Fruit fly (Drosophila melanogaster): Measurements from ENCODE around the gene CG3457.

Gene CG3457

DNA sequence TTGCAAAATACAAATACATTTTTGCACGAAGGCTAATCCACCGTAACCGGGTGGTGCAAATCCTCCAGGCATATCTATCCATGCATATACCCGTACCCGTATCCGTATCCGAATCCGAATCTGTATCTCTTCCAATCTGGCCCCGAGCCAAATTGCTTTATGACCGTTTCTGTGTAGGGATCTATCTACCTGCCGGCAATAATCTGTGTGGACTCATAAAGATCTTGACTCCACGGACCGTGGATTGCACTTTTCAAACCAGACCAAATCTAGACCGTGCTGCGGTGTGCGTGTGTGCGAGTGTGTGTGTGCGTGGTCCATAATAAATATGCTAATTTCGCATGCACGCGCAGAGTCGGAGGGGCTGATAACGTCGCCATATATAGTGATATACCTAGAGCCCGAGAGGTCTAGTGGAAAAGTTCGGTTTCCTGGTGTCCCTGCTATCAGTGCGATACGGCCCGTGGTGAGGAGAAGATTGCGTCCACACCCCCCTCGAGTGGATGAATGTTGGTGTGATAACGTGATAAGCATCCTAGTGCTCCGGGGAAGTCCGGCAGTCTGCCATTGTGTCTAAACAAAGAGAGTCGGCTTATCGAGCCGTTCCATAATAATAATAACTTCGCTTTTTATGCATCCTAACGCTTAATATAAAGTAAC, 45.2 kb upstream of the CG3457 start:
- TF ChIP-seq toe (GFP tag; optimal IDR thresholded peaks at IDR 0.05): no peak
- no peak for TF ChIP-seq Hr96 (GFP tag; optimal IDR thresholded peaks at IDR 0.05)
- TF ChIP-seq Mnt (GFP tag; optimal IDR thresholded peaks at IDR 0.05): peak; percentile 73
- TF ChIP-seq Clk (GFP tag; optimal IDR thresholded peaks at IDR 0.05): no peak
- no peak for TF ChIP-seq CG5204 (GFP tag; optimal IDR thresholded peaks at IDR 0.05)

DNA sequence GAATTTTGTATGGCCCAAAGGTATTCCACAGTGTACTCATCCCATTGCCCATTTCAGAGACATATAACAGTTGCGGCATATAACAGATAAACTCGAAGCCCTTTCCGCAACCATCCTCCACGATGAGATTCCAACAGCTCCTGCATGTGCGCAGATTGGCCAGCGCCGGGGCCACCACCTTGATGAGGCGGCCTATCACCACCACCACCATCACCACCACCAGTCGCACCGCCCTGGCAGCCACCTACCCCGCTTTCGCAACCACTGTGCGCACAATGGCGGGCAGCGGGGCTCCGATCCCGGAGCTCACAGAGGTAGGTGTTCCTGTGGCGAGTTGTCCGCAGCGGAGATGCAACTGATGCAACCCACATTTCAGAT, 44.7 kb upstream of the CG3457 start:
- TF ChIP-seq tj (GFP tag; optimal IDR thresholded peaks at IDR 0.05): no peak

DNA sequence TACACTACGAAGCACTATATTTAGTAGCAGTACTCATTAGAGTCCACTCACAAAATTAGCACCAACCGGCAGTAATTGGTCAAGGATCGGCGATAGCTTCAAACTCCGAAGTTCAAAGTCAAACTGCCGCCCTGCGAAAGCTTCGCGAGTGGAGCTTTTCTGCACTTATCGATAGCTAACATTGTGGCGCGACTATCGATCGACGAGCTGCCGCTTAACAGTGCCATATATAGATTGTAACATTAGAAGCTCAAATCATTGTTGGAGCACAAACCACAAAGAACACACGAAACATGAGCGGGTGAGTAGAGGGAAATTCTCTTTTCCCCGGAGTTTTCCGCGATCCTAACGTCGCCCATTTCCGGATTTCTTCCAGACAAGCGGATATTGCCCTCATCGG, 42.5 kb upstream of the CG3457 start, which contains the start of gene Pgd:
TSS of gene Pgd (plus strand) at position 23 of the 400 bp plus-strand sequence.
- TF ChIP-seq Mnt (GFP tag; optimal IDR thresholded peaks at IDR 0.05): no peak
- TF ChIP-seq toe (GFP tag; optimal IDR thresholded peaks at IDR 0.05): no peak
- no peak for TF ChIP-seq CG1620 (GFP tag; optimal IDR thresholded peaks at IDR 0.05)
- TF ChIP-seq pad (GFP tag; optimal IDR thresholded peaks at IDR 0.05): no peak
- TF ChIP-seq cic (GFP tag; optimal IDR thresholded peaks at IDR 0.05): peak; percentile 16
- TF ChIP-seq ovo (GFP tag; optimal IDR thresholded peaks at IDR 0.05): peak; percentile 24
- TF ChIP-seq kay (GFP tag; ENCODE audit: borderline replicate concordance): peak; percentile 21
- peak; percentile 19 for TF ChIP-seq Hr96 (GFP tag; optimal IDR thresholded peaks at IDR 0.05)
- no peak for TF ChIP-seq Clk (GFP tag; optimal IDR thresholded peaks at IDR 0.05)
- no peak for TF ChIP-seq cnc (optimal IDR thresholded peaks at IDR 0.05)
- peak; percentile 75 for TF ChIP-seq CG12768 (GFP tag; optimal IDR thresholded peaks at IDR 0.05)
- peak; percentile 4 for TF ChIP-seq Crg-1 (GFP tag; optimal IDR thresholded peaks at IDR 0.05)
- peak; percentile 49 for TF ChIP-seq CG14711 (tag; optimal IDR thresholded peaks at IDR 0.05)
- no peak for TF ChIP-seq tj (GFP tag; optimal IDR thresholded peaks at IDR 0.05)
- TF ChIP-seq bab1 (GFP tag; optimal IDR thresholded peaks at IDR 0.05): peak; percentile 79

DNA sequence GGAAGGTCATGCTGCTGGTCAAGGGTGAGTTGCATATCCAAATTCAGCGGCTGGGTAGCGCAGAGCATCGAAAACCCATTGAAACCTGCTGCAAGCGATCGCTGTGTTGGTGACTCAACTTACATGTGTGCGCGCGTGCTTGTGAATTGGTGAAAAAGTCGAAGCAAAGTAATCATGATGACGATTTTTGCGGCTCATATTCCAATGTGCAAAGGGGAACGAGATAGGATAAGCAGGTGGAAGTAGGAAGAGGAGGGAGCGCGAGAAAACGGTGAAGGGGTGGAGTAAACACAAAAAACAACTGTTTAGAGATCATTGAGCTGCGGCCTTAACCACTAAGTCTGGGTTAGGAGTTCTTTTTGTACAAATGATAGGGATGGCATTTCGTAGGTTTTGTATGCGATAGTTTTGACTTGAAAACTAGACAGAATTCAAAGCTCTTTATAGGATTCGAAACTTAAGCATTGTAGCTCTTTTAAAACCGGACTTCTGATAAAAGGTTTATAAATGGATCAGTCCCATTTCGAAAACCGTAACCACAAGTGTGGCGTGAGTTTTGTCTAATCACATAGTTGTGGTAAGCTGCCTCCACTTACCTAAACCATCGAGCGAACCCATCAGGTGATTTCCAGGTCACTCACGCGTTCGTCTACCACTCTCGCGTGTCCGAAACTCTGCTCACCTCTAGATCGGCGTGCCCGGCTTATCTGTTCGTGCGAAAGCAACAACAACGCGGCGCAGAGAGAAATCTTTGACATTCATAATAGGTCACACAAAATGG, 41.7 kb upstream of the CG3457 start:
- peak; percentile 38 for TF ChIP-seq tj (GFP tag; optimal IDR thresholded peaks at IDR 0.05)
- peak; percentile 59 for TF ChIP-seq Mnt (GFP tag; optimal IDR thresholded peaks at IDR 0.05)
- TF ChIP-seq CG11617 (GFP tag; optimal IDR thresholded peaks at IDR 0.05): peak; percentile 78
- TF ChIP-seq kay (GFP tag; ENCODE audit: borderline replicate concordance): peak; percentile 80
- peak; percentile 77 for TF ChIP-seq CG1620 (GFP tag; optimal IDR thresholded peaks at IDR 0.05)
- TF ChIP-seq Crg-1 (GFP tag; optimal IDR thresholded peaks at IDR 0.05): peak; percentile 68
- TF ChIP-seq CG5204 (GFP tag; optimal IDR thresholded peaks at IDR 0.05): peak; percentile 61
- TF ChIP-seq CG7045 (GFP tag; optimal IDR thresholded peaks at IDR 0.05): peak; percentile 1
- peak; percentile 39 for TF ChIP-seq toe (GFP tag; optimal IDR thresholded peaks at IDR 0.05)
- peak; percentile 69 for TF ChIP-seq CG7101 (tag; optimal IDR thresholded peaks at IDR 0.05)
- TF ChIP-seq pad (GFP tag; optimal IDR thresholded peaks at IDR 0.05): peak; percentile 94
- TF ChIP-seq cnc (optimal IDR thresholded peaks at IDR 0.05): no peak
- no peak for TF ChIP-seq cic (GFP tag; optimal IDR thresholded peaks at IDR 0.05)
- peak; percentile 79 for TF ChIP-seq bab1 (GFP tag; optimal IDR thresholded peaks at IDR 0.05)
- no peak for TF ChIP-seq CG33017 (tag; optimal IDR thresholded peaks at IDR 0.05)
- TF ChIP-seq CG12768 (GFP tag; optimal IDR thresholded peaks at IDR 0.05): peak; percentile 5
- TF ChIP-seq CG14711 (tag; optimal IDR thresholded peaks at IDR 0.05): no peak
- peak; percentile 32 for TF ChIP-seq ovo (GFP tag; optimal IDR thresholded peaks at IDR 0.05)
- TF ChIP-seq Clk (GFP tag; optimal IDR thresholded peaks at IDR 0.05): no peak
- no peak for TF ChIP-seq Hr96 (GFP tag; optimal IDR thresholded peaks at IDR 0.05)

DNA sequence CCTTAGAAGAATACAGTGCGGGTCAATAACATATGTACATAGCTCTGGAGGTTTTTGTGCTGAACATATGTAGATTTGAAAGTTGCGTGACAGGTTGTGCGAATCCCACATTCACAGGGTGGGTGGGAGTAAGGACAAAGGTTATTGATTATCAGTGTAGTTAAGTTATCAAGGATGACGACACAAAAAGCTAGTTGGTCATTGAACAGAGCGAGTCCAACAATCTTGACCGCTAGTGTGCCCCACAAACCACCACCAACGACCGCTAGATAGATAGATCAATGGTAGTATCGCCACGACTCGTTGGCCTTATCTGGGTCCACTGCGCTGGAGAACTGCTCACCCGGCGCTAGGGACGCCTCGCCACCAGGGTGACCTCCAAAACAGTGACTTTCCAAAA, 41.0 kb upstream of the CG3457 start:
- peak; percentile 45 for TF ChIP-seq cic (GFP tag; optimal IDR thresholded peaks at IDR 0.05)
- TF ChIP-seq cnc (optimal IDR thresholded peaks at IDR 0.05): no peak
- TF ChIP-seq kay (GFP tag; ENCODE audit: borderline replicate concordance): no peak
- TF ChIP-seq CG5204 (GFP tag; optimal IDR thresholded peaks at IDR 0.05): no peak

DNA sequence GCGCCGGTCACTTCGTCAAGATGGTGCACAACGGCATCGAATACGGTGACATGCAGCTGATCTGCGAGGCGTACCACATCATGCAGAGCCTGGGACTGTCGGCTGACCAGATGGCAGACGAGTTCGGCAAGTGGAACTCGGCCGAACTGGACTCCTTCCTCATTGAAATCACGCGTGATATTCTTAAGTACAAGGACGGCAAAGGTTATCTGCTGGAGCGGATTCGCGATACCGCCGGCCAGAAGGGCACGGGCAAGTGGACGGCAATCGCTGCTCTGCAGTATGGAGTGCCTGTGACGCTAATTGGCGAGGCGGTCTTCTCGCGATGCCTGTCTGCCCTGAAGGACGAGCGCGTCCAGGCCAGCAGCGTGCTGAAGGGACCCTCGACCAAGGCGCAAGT, 40.1 kb upstream of the CG3457 start:
- TF ChIP-seq CG14711 (tag; optimal IDR thresholded peaks at IDR 0.05) (no peak), CG11617 (GFP tag; optimal IDR thresholded peaks at IDR 0.05) (no peak), CG33017 (tag; optimal IDR thresholded peaks at IDR 0.05) (no peak), Clk (GFP tag; optimal IDR thresholded peaks at IDR 0.05) (no peak), cnc (optimal IDR thresholded peaks at IDR 0.05) (no peak), Hr96 (GFP tag; optimal IDR thresholded peaks at IDR 0.05) (no peak), Crg-1 (GFP tag; optimal IDR thresholded peaks at IDR 0.05) (no peak), ovo (GFP tag; optimal IDR thresholded peaks at IDR 0.05) (no peak), CG7045 (GFP tag; optimal IDR thresholded peaks at IDR 0.05) (no peak)

DNA sequence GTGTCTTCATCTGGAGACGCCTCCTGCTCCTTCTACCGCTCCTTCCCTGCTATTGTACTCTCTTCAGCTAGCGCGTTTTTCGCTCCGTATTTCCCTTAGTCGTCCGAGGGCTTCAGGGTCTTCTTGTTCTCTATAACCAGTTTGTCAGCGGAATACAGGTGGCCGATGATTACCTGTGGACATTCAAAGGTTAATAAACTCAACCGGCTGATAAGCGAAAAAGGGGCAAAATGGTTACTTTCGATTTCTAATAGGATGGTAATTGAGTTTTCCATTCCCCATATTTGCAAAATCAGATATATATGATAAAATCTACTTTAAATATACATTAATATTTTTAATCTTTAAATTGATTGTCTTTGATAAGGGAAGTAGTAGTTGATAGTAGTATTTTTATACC, 38.9 kb upstream of the CG3457 start:
- TF ChIP-seq Clk (GFP tag; optimal IDR thresholded peaks at IDR 0.05): no peak
- TF ChIP-seq tj (GFP tag; optimal IDR thresholded peaks at IDR 0.05): no peak
- no peak for TF ChIP-seq cic (GFP tag; optimal IDR thresholded peaks at IDR 0.05)
- no peak for TF ChIP-seq CG12768 (GFP tag; optimal IDR thresholded peaks at IDR 0.05)
- no peak for TF ChIP-seq pad (GFP tag; optimal IDR thresholded peaks at IDR 0.05)
- TF ChIP-seq Crg-1 (GFP tag; optimal IDR thresholded peaks at IDR 0.05): no peak
- no peak for TF ChIP-seq ovo (GFP tag; optimal IDR thresholded peaks at IDR 0.05)
- TF ChIP-seq CG1620 (GFP tag; optimal IDR thresholded peaks at IDR 0.05): no peak
- TF ChIP-seq toe (GFP tag; optimal IDR thresholded peaks at IDR 0.05): no peak
- no peak for TF ChIP-seq Mnt (GFP tag; optimal IDR thresholded peaks at IDR 0.05)
- TF ChIP-seq cnc (optimal IDR thresholded peaks at IDR 0.05): no peak
- no peak for TF ChIP-seq CG33017 (tag; optimal IDR thresholded peaks at IDR 0.05)
- TF ChIP-seq CG5204 (GFP tag; optimal IDR thresholded peaks at IDR 0.05): no peak
- no peak for TF ChIP-seq bab1 (GFP tag; optimal IDR thresholded peaks at IDR 0.05)
- TF ChIP-seq CG11617 (GFP tag; optimal IDR thresholded peaks at IDR 0.05): no peak

Measured in whole organism, adult.